Worm (Caenorhabditis elegans) whole organism, L4/young adult: ENCODE results near the gene F35E12.10.

Source experiments
- W03F9.2 ChIP-seq: fragments of 150-350 bp; optimal IDR thresholded peaks from 2 replicates; lab custom pipeline; 2014; ENCODE audit warnings: missing biosample characterization, missing genetic modification characterization
- dao-5 ChIP-seq: sonication (generic microtip); optimal IDR thresholded peaks from 2 replicates; lab custom pipeline; 2016; ENCODE audit warnings: missing genotype, missing genetic modification characterization, moderate library complexity, missing compliant biosample characterization
- him-1 ChIP-seq: sonication (generic microtip); optimal IDR thresholded peaks from 2 replicates; lab custom pipeline; 2016; ENCODE audit warnings: missing genotype, missing genetic modification reagents, missing genetic modification characterization, missing compliant biosample characterization

Gene F35E12.10

ce11 chrV:13768388-13768787 lies 19.8 kb upstream of the F35E12.10 start, which contains the start of gene F20G2.3:
Gene F20G2.3 (minus strand): TSS chrV:13768488.
- TF ChIP-seq him-1 (tag; lab: Kevin White, UChicago) (no peak), W03F9.2 (tag; lab: Kevin White, UChicago) (no peak), dao-5 (tag; lab: Kevin White, UChicago) (no peak)

ce11 chrV:13763723-13764122 lies 15.2 kb upstream of the F35E12.10 start:
- TF ChIP-seq dao-5 (tag; lab: Kevin White, UChicago) (no peak), W03F9.2 (tag; lab: Kevin White, UChicago) (no peak), him-1 (tag; lab: Kevin White, UChicago) (no peak)

- TF ChIP-seq him-1 (tag; lab: Kevin White, UChicago) (no peak), dao-5 (tag; lab: Kevin White, UChicago) (no peak), W03F9.2 (tag; lab: Kevin White, UChicago) (no peak)
These were observed 14.0 kb upstream of the F35E12.10 start, which contains the start of gene F20G2.6 for ce11 chrV:13762426-13763127. Gene F20G2.6 (plus strand): TSS chrV:13763077.

ce11 chrV:13757349-13757748 lies 8.8 kb upstream of the F35E12.10 start:
- TF ChIP-seq him-1 (tag; lab: Kevin White, UChicago) = no peak
- TF ChIP-seq W03F9.2 (tag; lab: Kevin White, UChicago) = no peak
- TF ChIP-seq dao-5 (tag; lab: Kevin White, UChicago) = no peak

- TF ChIP-seq him-1 (tag; lab: Kevin White, UChicago) (no peak), dao-5 (tag; lab: Kevin White, UChicago) (no peak), W03F9.2 (tag; lab: Kevin White, UChicago) (no peak)
These were observed 8.0 kb upstream of the F35E12.10 start, which contains the start of gene F20G2.2 for ce11 chrV:13756359-13757091. Gene F20G2.2 (minus strand): TSS chrV:13756409.

DNA sequence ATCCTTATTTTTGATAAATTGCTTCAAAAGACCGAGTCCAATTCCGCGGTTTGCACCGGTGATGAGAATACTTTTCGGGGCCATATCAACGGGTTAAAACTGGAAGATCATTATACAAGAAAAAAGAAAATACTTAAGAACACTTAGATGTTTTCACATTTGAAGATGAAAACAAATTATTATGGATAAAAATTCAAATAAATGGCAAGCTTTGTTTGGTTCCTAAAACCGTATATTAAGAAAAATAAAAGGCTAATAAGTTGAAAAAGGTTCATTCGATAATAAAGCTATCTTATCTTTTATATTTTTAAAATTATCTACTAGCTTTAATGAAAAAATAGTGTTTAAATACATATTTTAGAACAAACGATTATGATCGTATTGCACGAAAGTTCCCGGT lies 4.9 kb upstream of the F35E12.10 start, which contains the start of gene F20G2.1:
F20G2.1 (minus strand) TSS at position 101 of the 400 bp plus-strand sequence.
- TF ChIP-seq W03F9.2 (tag; lab: Kevin White, UChicago) (no peak), dao-5 (tag; lab: Kevin White, UChicago) (no peak), him-1 (tag; lab: Kevin White, UChicago) (no peak)

- TF ChIP-seq W03F9.2 (tag; lab: Kevin White, UChicago) (no peak), him-1 (tag; lab: Kevin White, UChicago) (no peak)
These were observed 3.3 kb upstream of the F35E12.10 start, which contains the start of gene cld-9 for ce11 chrV:13751811-13752210. Gene cld-9 (minus strand): TSS chrV:13751891.

- TF ChIP-seq dao-5 (tag; lab: Kevin White, UChicago) (no peak), W03F9.2 (tag; lab: Kevin White, UChicago) (no peak), him-1 (tag; lab: Kevin White, UChicago) (no peak)
These were observed 3.7 kb downstream of the F35E12.10 start, which contains the start of gene F35E12.9 for ce11 chrV:13744901-13745300. Gene F35E12.9 (minus strand): TSS chrV:13745127.

DNA sequence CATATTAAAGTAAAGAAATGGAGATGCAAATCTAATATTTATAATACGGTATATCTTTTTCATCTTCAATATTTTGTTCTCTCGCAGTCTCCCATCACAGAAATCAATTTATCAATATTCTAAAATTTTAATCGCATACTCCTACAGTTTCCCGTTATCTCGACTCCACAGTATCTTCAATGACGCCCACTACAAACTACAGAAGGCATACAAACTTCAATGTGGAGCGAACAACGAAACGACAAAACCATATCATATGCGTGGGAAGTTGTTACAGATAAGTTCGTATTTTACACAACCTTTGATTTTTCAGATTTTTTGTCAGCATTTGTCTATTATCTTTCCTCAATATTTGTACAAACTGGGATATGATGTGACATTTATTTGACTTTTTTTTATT lies 8.7 kb downstream of the F35E12.10 start:
- TF ChIP-seq W03F9.2 (tag; lab: Kevin White, UChicago) = no peak
- no peak for TF ChIP-seq dao-5 (tag; lab: Kevin White, UChicago)
- no peak for TF ChIP-seq him-1 (tag; lab: Kevin White, UChicago)

ce11 chrV:13738374-13738773 lies 10.2 kb downstream of the F35E12.10 start, which contains the start of gene irg-5:
Gene irg-5 (minus strand): TSS chrV:13738474.
- TF ChIP-seq him-1 (tag; lab: Kevin White, UChicago) = no peak
- no peak for TF ChIP-seq dao-5 (tag; lab: Kevin White, UChicago)
- TF ChIP-seq W03F9.2 (tag; lab: Kevin White, UChicago) = no peak

ce11 chrV:13736147-13736546 lies 12.4 kb downstream of the F35E12.10 start, which contains the start of gene F35E12.6:
Gene F35E12.6 (minus strand): TSS chrV:13736247.
- TF ChIP-seq W03F9.2 (tag; lab: Kevin White, UChicago) (no peak), him-1 (tag; lab: Kevin White, UChicago) (no peak), dao-5 (tag; lab: Kevin White, UChicago) (no peak)

DNA sequence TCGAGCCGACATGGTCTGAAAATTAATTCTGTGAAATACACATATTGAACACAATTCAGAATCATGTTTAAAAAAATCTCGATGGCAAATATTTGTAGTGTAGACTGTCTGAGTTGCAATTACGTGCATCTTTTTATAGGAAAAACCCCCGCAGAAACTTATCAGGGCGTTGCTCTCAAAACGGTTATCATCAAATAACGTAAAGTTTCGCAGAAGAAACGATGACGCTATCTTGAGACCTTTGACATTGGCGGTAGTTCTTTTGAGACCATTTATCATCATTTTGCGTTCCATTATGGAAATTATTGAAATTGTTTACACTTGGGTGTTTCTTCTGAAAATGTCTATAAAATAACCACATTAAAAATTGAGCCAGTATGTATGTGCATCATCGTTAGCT lies 17.8 kb downstream of the F35E12.10 start, which contains the start of gene dct-17:
dct-17 (minus strand) TSS at position 23 of the 400 bp plus-strand sequence.
- TF ChIP-seq dao-5 (tag; lab: Kevin White, UChicago) = no peak
- TF ChIP-seq W03F9.2 (tag; lab: Kevin White, UChicago) = no peak
- TF ChIP-seq him-1 (tag; lab: Kevin White, UChicago) = no peak

DNA sequence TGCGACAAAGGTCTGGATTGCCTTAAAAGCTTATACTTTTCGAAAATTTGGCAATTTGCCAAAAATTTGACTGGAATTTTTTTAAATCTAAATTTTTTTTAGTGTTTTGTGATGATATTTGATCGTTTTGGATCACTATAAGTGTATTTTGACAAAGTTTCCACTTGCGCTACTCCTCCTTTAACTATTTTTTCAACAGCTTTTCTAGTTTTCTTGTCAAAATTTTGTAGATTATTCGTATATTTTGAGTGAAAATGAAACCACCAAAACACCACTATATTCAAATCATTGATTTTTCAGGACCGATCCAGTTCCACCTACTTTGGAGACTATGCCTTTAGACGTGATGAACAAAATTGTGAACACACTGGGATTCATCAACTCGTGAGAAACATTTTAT lies 23.0 kb downstream of the F35E12.10 start, which contains the start of gene fbxa-181:
fbxa-181 (plus strand) TSS at position 301 of the 400 bp plus-strand sequence.
- no peak for TF ChIP-seq W03F9.2 (tag; lab: Kevin White, UChicago)
